Fruit fly (Drosophila melanogaster): ENCODE results near the gene ph-p.

Gene ph-p

dm6 chrX:2141854-2142216, 3.7 kb upstream of the ph-p start (continued):
- TF ChIP-seq net (GFP tag; optimal IDR thresholded peaks at IDR 0.05) (peak; percentile 6), salr (GFP tag; optimal IDR thresholded peaks at IDR 0.05) (peak in 1 of 2 experiments; percentile 18), cyc (GFP tag; optimal IDR thresholded peaks at IDR 0.05) (peak; percentile 41), CG3032 (tag; optimal IDR thresholded peaks at IDR 0.05) (peak; percentile 36), eg (GFP tag; IDR thresholded peaks at IDR 0.05) (peak; percentile 59), Eip75B (GFP tag; optimal IDR thresholded peaks at IDR 0.05) (no peak), acj6 (GFP tag; optimal IDR thresholded peaks at IDR 0.05) (no peak), Ets21C (GFP tag; optimal IDR thresholded peaks at IDR 0.05) (no peak), Ets96B (tag; optimal IDR thresholded peaks at IDR 0.05) (peak; percentile 16), CG6163 (GFP tag; IDR thresholded peaks at IDR 0.05) (peak; percentile 35; the same call in 1 of the 3 replicates), achi (GFP tag; optimal IDR thresholded peaks at IDR 0.05) (peak; percentile 29), Blimp-1 (GFP tag; optimal IDR thresholded peaks at IDR 0.05) (peak; percentile 22), CG16779 (tag; optimal IDR thresholded peaks at IDR 0.05) (peak; percentile 1), CG7368 (GFP tag; optimal IDR thresholded peaks at IDR 0.05) (peak; percentile 14), dsx (GFP tag; optimal IDR thresholded peaks at IDR 0.05; ENCODE audit: poor library complexity, severe bottlenecking) (no peak), CG11902 (GFP tag; optimal IDR thresholded peaks at IDR 0.05) (no peak), CG10631 (GFP tag; optimal IDR thresholded peaks at IDR 0.05) (peak; percentile 30), CG8632 (GFP tag; optimal IDR thresholded peaks at IDR 0.05) (peak; percentile 37), Sox102F (GFP tag; optimal IDR thresholded peaks at IDR 0.05) (peak; percentile 52), CG6276 (GFP tag; optimal IDR thresholded peaks at IDR 0.05) (peak; percentile 59), spab (GFP tag; optimal IDR thresholded peaks at IDR 0.05) (no peak), CG8119 (GFP tag; IDR thresholded peaks at IDR 0.05) (no peak), fkh (GFP tag; optimal IDR thresholded peaks at IDR 0.05) (peak; percentile 95), CG3919 (GFP tag; optimal IDR thresholded peaks at IDR 0.05) (peak; percentile 42), CG34406 (GFP tag; optimal IDR thresholded peaks at IDR 0.05) (peak; percentile 29), Hr38 (GFP tag; optimal IDR thresholded peaks at IDR 0.05) (no peak), CG9139 (GFP tag; optimal IDR thresholded peaks at IDR 0.05) (no peak), CG6808 (GFP tag; optimal IDR thresholded peaks at IDR 0.05) (peak; percentile 53), Gug (GFP tag; IDR thresholded peaks at IDR 0.05) (no peak), CG31627 (GFP tag; optimal IDR thresholded peaks at IDR 0.05) (no peak), lz (GFP tag; optimal IDR thresholded peaks at IDR 0.05) (no peak), fd85E (GFP tag; optimal IDR thresholded peaks at IDR 0.05) (no peak), CG6792 (GFP tag; optimal IDR thresholded peaks at IDR 0.05) (peak; percentile 30), Eip93F (GFP tag; optimal IDR thresholded peaks at IDR 0.05) (no peak), CG15336 (GFP tag; IDR thresholded peaks at IDR 0.05) (peak; percentile 55), CG6854 (GFP tag; optimal IDR thresholded peaks at IDR 0.05) (peak; percentile 46), CG8319 (GFP tag; optimal IDR thresholded peaks at IDR 0.05) (no peak), dac (GFP tag; optimal IDR thresholded peaks at IDR 0.05) (no peak)

dm6 chrX:2141159-2141853, 3.1 kb upstream of the ph-p start, which contains the start of gene D2hgdh:
TSS of gene D2hgdh (plus strand) at chrX:2141489.
- no peak for TF ChIP-seq CG8632 (GFP tag; optimal IDR thresholded peaks at IDR 0.05)
- TF ChIP-seq cyc (GFP tag; optimal IDR thresholded peaks at IDR 0.05), result no peak
- TF ChIP-seq Ets21C (GFP tag; optimal IDR thresholded peaks at IDR 0.05), result no peak
- TF ChIP-seq vri (GFP tag; optimal IDR thresholded peaks at IDR 0.05), result peak; percentile 20
- TF ChIP-seq CG8119 (GFP tag; IDR thresholded peaks at IDR 0.05), result 0 out of 3 replicates have a peak, but pooled peaks have one; percentile 23
- TF ChIP-seq acj6 (GFP tag; optimal IDR thresholded peaks at IDR 0.05), result peak; percentile 37
- peak; percentile 35 for TF ChIP-seq esn (GFP tag; optimal IDR thresholded peaks at IDR 0.05)
- TF ChIP-seq pdm3 (GFP tag; optimal IDR thresholded peaks at IDR 0.05), result peak; percentile 13
- peak; percentile 30 for TF ChIP-seq topi (GFP tag; optimal IDR thresholded peaks at IDR 0.05)
- TF ChIP-seq Ets96B (tag; optimal IDR thresholded peaks at IDR 0.05), result no peak
- no peak for TF ChIP-seq CG32006 (GFP tag; optimal IDR thresholded peaks at IDR 0.05)
- TF ChIP-seq Eip78C (GFP tag), result peak; percentile 63
- TF ChIP-seq svp (GFP tag), result no peak
- no peak for TF ChIP-seq CG16779 (tag; optimal IDR thresholded peaks at IDR 0.05)
- peak; percentile 20 for TF ChIP-seq CG31627 (GFP tag; optimal IDR thresholded peaks at IDR 0.05)
- no peak for TF ChIP-seq CG10669 (GFP tag; optimal IDR thresholded peaks at IDR 0.05)
- TF ChIP-seq Hr39 (GFP tag; optimal IDR thresholded peaks at IDR 0.05), result peak; percentile 39
- TF ChIP-seq net (GFP tag; optimal IDR thresholded peaks at IDR 0.05), result peak; percentile 2
- peak; percentile 10 for TF ChIP-seq OdsH (GFP tag; optimal IDR thresholded peaks at IDR 0.05)
- no peak for TF ChIP-seq spab (GFP tag; optimal IDR thresholded peaks at IDR 0.05)
- TF ChIP-seq CG3919 (GFP tag; optimal IDR thresholded peaks at IDR 0.05), result no peak
- TF ChIP-seq CG11762 (GFP tag; optimal IDR thresholded peaks at IDR 0.05; ENCODE audit: insufficient read depth), result no peak
- TF ChIP-seq CG4318 (GFP tag; optimal IDR thresholded peaks at IDR 0.05), result no peak
- TF ChIP-seq CG15336 (GFP tag; IDR thresholded peaks at IDR 0.05), result peak; percentile 63

All from whole organism, prepupa.